Fruit fly (Drosophila melanogaster) whole organism, embryonic: ENCODE data around the gene Pgant2.

Source experiments
- ATbp ChIP-seq: fragments of 200-800 bp; sonication (Bioruptor generic); optimal IDR thresholded peaks from 2 replicates; lab custom pipeline; 2017; ENCODE audit warnings: missing biosample characterization, mild to moderate bottlenecking, missing genetic modification characterization, missing genetic modification reagents
- C15 ChIP-seq: fragments of 200-800 bp; sonication (Bioruptor generic); IDR thresholded peaks from 3 replicates; pipeline ENCODE4 v1.3.6; 2022; ENCODE audit warnings: missing biosample characterization, missing genetic modification characterization
- CG11398 ChIP-seq: fragments of 200-800 bp; sonication (Bioruptor generic); optimal IDR thresholded peaks from 2 replicates; lab custom pipeline; 2016; ENCODE audit warnings: missing biosample characterization, missing genetic modification characterization
- CG13287 ChIP-seq: fragments of 200-800 bp; sonication (Bioruptor generic); IDR thresholded peaks from 2 replicates; pipeline ENCODE4 v1.3.6; 2022; ENCODE audit warnings: missing biosample characterization, missing genetic modification characterization; ENCODE audit not compliant: partially characterized antibody
- CG17568 ChIP-seq: fragments of 200-800 bp; sonication (Bioruptor generic); optimal IDR thresholded peaks from 2 replicates; lab custom pipeline; 2018; ENCODE audit warnings: missing biosample characterization, mild to moderate bottlenecking, missing genetic modification characterization, moderate library complexity
- CG17612 ChIP-seq: fragments of 200-800 bp; sonication (Bioruptor generic); IDR thresholded peaks from 2 replicates; pipeline ENCODE4 v1.3.6; 2022; ENCODE audit warnings: missing biosample characterization, missing genetic modification characterization
- CG2199 ChIP-seq: fragments of 200-800 bp; sonication (Bioruptor generic); IDR thresholded peaks from 3 replicates; pipeline ENCODE4 v1.3.6; 2022; ENCODE audit warnings: missing biosample characterization, missing genetic modification characterization
- CG2889 ChIP-seq: fragments of 200-800 bp; sonication (Bioruptor generic); IDR thresholded peaks from 3 replicates; pipeline ENCODE4 v1.3.6; 2022; ENCODE audit warnings: missing biosample characterization, missing genetic modification characterization
- CG34224 ChIP-seq: fragments of 200-800 bp; sonication (Bioruptor generic); IDR thresholded peaks from 3 replicates; pipeline ENCODE4 v1.3.6; 2022; ENCODE audit warnings: missing biosample characterization, missing genetic modification characterization; ENCODE audit not compliant: partially characterized antibody
- CG34376 ChIP-seq: fragments of 200-800 bp; sonication (Bioruptor generic); optimal IDR thresholded peaks from 2 replicates; lab custom pipeline; 2018; ENCODE audit warnings: missing biosample characterization, mild to moderate bottlenecking, missing genetic modification characterization
- CG42726 ChIP-seq: fragments of 200-800 bp; sonication (Bioruptor generic); IDR thresholded peaks from 2 replicates; pipeline ENCODE4 v1.3.6; 2022; ENCODE audit warnings: missing biosample characterization, missing genetic modification characterization; ENCODE audit not compliant: partially characterized antibody
- CG4617 ChIP-seq: fragments of 200-800 bp; sonication (Bioruptor generic); optimal IDR thresholded peaks from 3 replicates; lab custom pipeline; 2016; ENCODE audit warnings: missing biosample characterization, missing genetic modification characterization, borderline replicate concordance
- CG4730 ChIP-seq: fragments of 200-800 bp; sonication (Bioruptor generic); IDR thresholded peaks from 2 replicates; pipeline ENCODE4 v1.3.6; 2022; ENCODE audit warnings: missing biosample characterization, missing genetic modification characterization
- CG5180 ChIP-seq: fragments of 200-800 bp; sonication (Bioruptor generic); optimal IDR thresholded peaks from 3 replicates; lab custom pipeline; 2017; ENCODE audit warnings: missing biosample characterization, missing genetic modification characterization, mild to moderate bottlenecking, moderate library complexity, missing genetic modification reagents
- CG5245 ChIP-seq: fragments of 200-800 bp; sonication (Bioruptor generic); optimal IDR thresholded peaks from 3 replicates; lab custom pipeline; 2016; ENCODE audit warnings: missing biosample characterization, missing genetic modification characterization
- Dbx ChIP-seq: fragments of 200-800 bp; sonication (Bioruptor generic); IDR thresholded peaks from 3 replicates; pipeline ENCODE4 v1.3.6; 2022; ENCODE audit warnings: missing biosample characterization, missing genetic modification characterization
- Deaf1 ChIP-seq: fragments of 200-800 bp; optimal IDR thresholded peaks from 3 replicates; lab custom pipeline; 2019; ENCODE audit warnings: missing biosample characterization, mild to moderate bottlenecking, missing genetic modification characterization, moderate library complexity
- Doc3 ChIP-seq: fragments of 200-800 bp; sonication (Bioruptor generic); IDR thresholded peaks from 3 replicates; pipeline ENCODE4 v1.3.6; 2022; ENCODE audit warnings: missing biosample characterization, missing genetic modification characterization; ENCODE audit not compliant: partially characterized antibody
- Dp ChIP-seq: fragments of 200-800 bp; sonication (Bioruptor generic); optimal IDR thresholded peaks from 2 replicates; lab custom pipeline; 2018; ENCODE audit warnings: missing biosample characterization, mild to moderate bottlenecking, missing genetic modification characterization, moderate library complexity
- E2f2 ChIP-seq: fragments of 200-800 bp; sonication (Bioruptor generic); IDR thresholded peaks from 2 replicates; pipeline ENCODE4 v1.3.6; 2022; ENCODE audit warnings: missing biosample characterization, missing genetic modification characterization
- Elba2 ChIP-seq: fragments of 200-800 bp; sonication (Bioruptor generic); optimal IDR thresholded peaks from 3 replicates; lab custom pipeline; 2016; ENCODE audit warnings: missing biosample characterization, missing genetic modification characterization
- Fer1 ChIP-seq: fragments of 200-800 bp; sonication (Bioruptor generic); optimal IDR thresholded peaks from 2 replicates; lab custom pipeline; 2017; ENCODE audit warnings: missing biosample characterization, mild to moderate bottlenecking, missing genetic modification characterization
- Jarid2 ChIP-seq: fragments of 200-800 bp; sonication (Bioruptor generic); optimal IDR thresholded peaks from 3 replicates; lab custom pipeline; 2017; ENCODE audit warnings: mild to moderate bottlenecking, missing biosample characterization, missing genetic modification reagents, missing genetic modification characterization
- Kr ChIP-seq: fragments of 200-800 bp; sonication (Bioruptor generic); optimal IDR thresholded peaks from 2 replicates; lab custom pipeline; 2017; ENCODE audit warnings: missing biosample characterization, mild to moderate bottlenecking, missing genetic modification characterization
- Med ChIP-seq: fragments of 200-800 bp; sonication (Bioruptor generic); peaks from one replicate; lab custom pipeline; 2016; ENCODE audit warnings: missing biosample characterization, missing genetic modification characterization, mild to moderate bottlenecking, inconsistent platforms, moderate library complexity
- Myb ChIP-seq: fragments of 200-800 bp; sonication (Bioruptor generic); optimal IDR thresholded peaks from 2 replicates; lab custom pipeline; 2016; ENCODE audit warnings: missing biosample characterization, missing genetic modification characterization
- Spps ChIP-seq: fragments of 200-800 bp; sonication (Bioruptor generic); optimal IDR thresholded peaks from 2 replicates; lab custom pipeline; 2018; ENCODE audit warnings: missing biosample characterization, mild to moderate bottlenecking, missing genetic modification characterization
- aop ChIP-seq: fragments of 200-800 bp; sonication (Bioruptor generic); IDR thresholded peaks from 2 replicates; pipeline ENCODE4 v1.3.6; 2022; ENCODE audit warnings: missing biosample characterization, missing genetic modification characterization
- chinmo ChIP-seq: fragments of 200-800 bp; sonication (Bioruptor generic); IDR thresholded peaks from 4 replicates; pipeline ENCODE4 v1.3.6; 2022; ENCODE audit warnings: missing biosample characterization, missing genetic modification characterization; ENCODE audit not compliant: partially characterized antibody
- chm ChIP-seq: fragments of 200-800 bp; sonication (Bioruptor generic); IDR thresholded peaks from 2 replicates; pipeline ENCODE4 v1.3.6; 2022; ENCODE audit warnings: missing biosample characterization, missing genetic modification characterization
- chn ChIP-seq: fragments of 200-800 bp; sonication (Bioruptor generic); optimal IDR thresholded peaks from 2 replicates; lab custom pipeline; 2016; ENCODE audit warnings: missing biosample characterization, missing genetic modification characterization
- crp ChIP-seq, 2 experiments: fragments of 200-800 bp; sonication (Bioruptor generic); optimal IDR thresholded peaks; 2 replicates in 1 of 2; 3 replicates in 1 of 2; lab custom pipeline; 2017; ENCODE audit warnings: missing biosample characterization in 2 of 2, missing genetic modification characterization in 2 of 2, mild to moderate bottlenecking in 1 of 2, moderate library complexity in 1 of 2
- ftz-f1 ChIP-seq: fragments of 200-800 bp; sonication (Bioruptor generic); optimal IDR thresholded peaks from 2 replicates; lab custom pipeline; 2016; ENCODE audit warnings: missing biosample characterization, missing genetic modification characterization
- insv ChIP-seq, 2 experiments: fragments of 200-800 bp; sonication (Bioruptor generic); optimal IDR thresholded peaks; 3 replicates each; lab custom pipeline; 2016 to 2018; ENCODE audit warnings: missing biosample characterization in 2 of 2, missing genetic modification characterization in 2 of 2
- kni ChIP-seq: fragments of 200-800 bp; sonication (Bioruptor generic); optimal IDR thresholded peaks from 3 replicates; lab custom pipeline; 2017; ENCODE audit warnings: mild to moderate bottlenecking, missing biosample characterization, missing genetic modification reagents, missing genetic modification characterization
- lab ChIP-seq: fragments of 200-800 bp; sonication (Bioruptor generic); optimal IDR thresholded peaks from 3 replicates; lab custom pipeline; 2017; ENCODE audit warnings: missing biosample characterization, missing genetic modification characterization, mild to moderate bottlenecking, moderate library complexity, missing genetic modification reagents
- lmd ChIP-seq: fragments of 200-800 bp; sonication (Bioruptor generic); IDR thresholded peaks from 2 replicates; pipeline ENCODE4 v1.3.6; 2022; ENCODE audit warnings: missing biosample characterization, missing genetic modification characterization
- luna ChIP-seq: fragments of 200-800 bp; sonication (Bioruptor generic); optimal IDR thresholded peaks from 2 replicates; lab custom pipeline; 2016; ENCODE audit warnings: missing biosample characterization, missing genetic modification characterization
- nau ChIP-seq: fragments of 200-800 bp; sonication (Bioruptor generic); optimal IDR thresholded peaks from 3 replicates; lab custom pipeline; 2017; ENCODE audit warnings: missing biosample characterization, mild to moderate bottlenecking, missing genetic modification characterization, missing genetic modification reagents
- nerfin-1 ChIP-seq: fragments of 200-800 bp; sonication (Bioruptor generic); optimal IDR thresholded peaks from 3 replicates; lab custom pipeline; 2019; ENCODE audit warnings: missing biosample characterization, mild to moderate bottlenecking, missing genetic modification characterization, moderate library complexity
- sr ChIP-seq: fragments of 200-800 bp; sonication (Bioruptor generic); IDR thresholded peaks from 3 replicates; pipeline ENCODE4 v1.3.6; 2022; ENCODE audit warnings: missing biosample characterization, missing genetic modification characterization
- stc ChIP-seq: fragments of 200-800 bp; sonication (Bioruptor generic); IDR thresholded peaks from 2 replicates; pipeline ENCODE4 v1.3.6; 2022; ENCODE audit warnings: missing biosample characterization, missing genetic modification characterization
- tll ChIP-seq, 2 experiments: fragments of 200-800 bp in 1 of 2; fragments of >200 bp in 1 of 2; sonication (Bioruptor generic) in 1 of 2; optimal IDR thresholded peaks; 2 replicates each; lab custom pipeline; 2017 to 2019; ENCODE audit warnings: missing biosample characterization in 2 of 2, missing genetic modification characterization in 2 of 2, mild to moderate bottlenecking in 1 of 2, moderate library complexity in 1 of 2
- tup ChIP-seq: fragments of 200-800 bp; sonication (Bioruptor generic); optimal IDR thresholded peaks from 2 replicates; lab custom pipeline; 2016; ENCODE audit warnings: missing biosample characterization, mild to moderate bottlenecking, missing genetic modification characterization, moderate library complexity
- twi ChIP-seq: fragments of 200-800 bp; optimal IDR thresholded peaks from 2 replicates; lab custom pipeline; 2019; ENCODE audit warnings: missing biosample characterization, mild to moderate bottlenecking, missing genetic modification characterization, moderate library complexity
- unc-4 ChIP-seq: fragments of 200-800 bp; sonication (Bioruptor generic); IDR thresholded peaks from 2 replicates; pipeline ENCODE4 v1.3.6; 2022; ENCODE audit warnings: missing biosample characterization, missing genetic modification characterization; ENCODE audit not compliant: partially characterized antibody
- vvl ChIP-seq: fragments of 200-800 bp; sonication (Bioruptor generic); IDR thresholded peaks from 2 replicates; pipeline ENCODE4 v1.3.6; 2022; ENCODE audit warnings: missing biosample characterization, missing genetic modification characterization

Gene Pgant2

dm6 chr2L:3425947-3426346 is 572 bp downstream of the Pgant2 start (continued):
- TF ChIP-seq Elba2 (GFP tag; lab: Kevin White, UChicago) = no peak
- TF ChIP-seq insv (GFP tag; optimal IDR thresholded peaks at IDR 0.05; lab: Kevin White, UChicago) = no peak

- no peak for TF ChIP-seq Dp (GFP tag; lab: Kevin White, UChicago)
- TF ChIP-seq kni (GFP tag; lab: Kevin White, UChicago) = peak; percentile 19
- peak; percentile 2 for TF ChIP-seq lab (GFP tag; lab: Kevin White, UChicago)
- TF ChIP-seq CG17568 (GFP tag; lab: Kevin White, UChicago) = peak; percentile 26
- TF ChIP-seq nau = peak; percentile 4
- no peak for TF ChIP-seq Kr
- no peak for TF ChIP-seq ftz-f1 (GFP tag; lab: Kevin White, UChicago)
- no peak for TF ChIP-seq luna (GFP tag; lab: Kevin White, UChicago)
- TF ChIP-seq CG42726 = 0 out of 2 replicates have a peak, but pooled peaks have one; percentile 10
- TF ChIP-seq sr = 0 out of 3 replicates have a peak, but pooled peaks have one; percentile 17
- no peak for TF ChIP-seq tup
- TF ChIP-seq CG5245 = no peak
- TF ChIP-seq CG17612 (GFP tag; lab: Robert Waterston, UW) = no peak
- TF ChIP-seq C15 (GFP tag; lab: Robert Waterston, UW) = no peak
- TF ChIP-seq aop (GFP tag; lab: Robert Waterston, UW) = 0 out of 2 replicates have a peak, but pooled peaks have one; percentile 25
- peak; percentile 42 for TF ChIP-seq Deaf1
- TF ChIP-seq Spps (tag; lab: Kevin White, UChicago) = no peak
- TF ChIP-seq Fer1 (GFP tag; lab: Kevin White, UChicago) = peak; percentile 18
- TF ChIP-seq CG4617 (GFP tag; lab: Kevin White, UChicago) = no peak
- TF ChIP-seq chinmo = peak; percentile 85; the same call in 2 of the 4 replicates
- peak; percentile 78 for TF ChIP-seq Jarid2 (GFP tag; lab: Kevin White, UChicago)
- TF ChIP-seq lmd (GFP tag; lab: Robert Waterston, UW) = no peak
- TF ChIP-seq stc = peak; percentile 42; the same call in 1 of the 2 replicates
- TF ChIP-seq unc-4 (GFP tag; lab: Robert Waterston, UW) = no peak
- TF ChIP-seq CG13287 (GFP tag; lab: Robert Waterston, UW) = peak; percentile 28; the same call in 1 of the 2 replicates
- no peak for TF ChIP-seq twi
- TF ChIP-seq chm (GFP tag; lab: Robert Waterston, UW) = peak; percentile 43; the same call in 1 of the 2 replicates
- TF ChIP-seq E2f2 (GFP tag; lab: Robert Waterston, UW) = peak; percentile 12; the same call in 1 of the 2 replicates
- TF ChIP-seq Doc3 (GFP tag; lab: Robert Waterston, UW) = no peak
- TF ChIP-seq CG2889 (GFP tag; lab: Robert Waterston, UW) = no peak
- 0 out of 3 replicates have a peak, but pooled peaks have one; percentile 29 for TF ChIP-seq Dbx (GFP tag; lab: Robert Waterston, UW)
- TF ChIP-seq Med (GFP tag; lab: Kevin White, UChicago) = peak; percentile 63
- TF ChIP-seq CG11398 (GFP tag; lab: Kevin White, UChicago) = no peak
- peak; percentile 49; the same call in 1 of the 2 replicates for TF ChIP-seq vvl (GFP tag; lab: Robert Waterston, UW)
- TF ChIP-seq tll (GFP tag; optimal IDR thresholded peaks at IDR 0.05; lab: Kevin White, UChicago) = no peak
- no peak for TF ChIP-seq chn
- TF ChIP-seq CG4730 (GFP tag; lab: Robert Waterston, UW) = no peak
- no peak for TF ChIP-seq nerfin-1 (tag; lab: Kevin White, UChicago)
- TF ChIP-seq CG2199 (GFP tag; lab: Robert Waterston, UW) = 0 out of 3 replicates have a peak, but pooled peaks have one; percentile 16
- TF ChIP-seq CG5180 = peak; percentile 98
- no peak for TF ChIP-seq crp (GFP tag; optimal IDR thresholded peaks at IDR 0.05; lab: Kevin White, UChicago)
- no peak for TF ChIP-seq Myb (GFP tag; lab: Kevin White, UChicago)
- no peak for TF ChIP-seq CG34376 (GFP tag; lab: Kevin White, UChicago)
- no peak for TF ChIP-seq CG34224
- no peak for TF ChIP-seq ATbp
These were observed 3.8 kb downstream of the Pgant2 start for dm6 chr2L:3422753-3423152.
